Worm (Caenorhabditis elegans): Measurements from ENCODE around the gene madd-3.

- TF ChIP-seq unc-62 (GFP tag; optimal IDR thresholded peaks at IDR 0.05): no peak
- no peak for TF ChIP-seq ama-1 (optimal IDR thresholded peaks at IDR 0.05)
- no peak for TF ChIP-seq nhr-77 (tag; optimal IDR thresholded peaks at IDR 0.05)
- no peak for TF ChIP-seq fkh-10 (GFP tag; optimal IDR thresholded peaks at IDR 0.05)
- TF ChIP-seq ztf-4 (tag; optimal IDR thresholded peaks at IDR 0.05): no peak
- TF ChIP-seq elt-1 (tag; optimal IDR thresholded peaks at IDR 0.05): no peak
- TF ChIP-seq egl-27 (tag; optimal IDR thresholded peaks at IDR 0.05): no peak
- TF ChIP-seq R02D3.7 (tag; optimal IDR thresholded peaks at IDR 0.05): no peak
- TF ChIP-seq pha-4 (tag; optimal IDR thresholded peaks at IDR 0.05): no peak
- no peak for TF ChIP-seq ztf-11 (tag; optimal IDR thresholded peaks at IDR 0.05)
Observed at ce11 chrX:14247436-14248103, 48.9 kb downstream of the madd-3 start, which contains the start of gene K04C1.5.

Measured in whole organism, L3 larva.